Worm (Caenorhabditis elegans): ENCODE measurements around the gene rcd-1.

ce11 chrII:3785756-3786155, 32.1 kb downstream of the rcd-1 start:
- TF ChIP-seq hlh-1 (tag; optimal IDR thresholded peaks at IDR 0.05) (no peak), nhr-12 (tag; optimal IDR thresholded peaks at IDR 0.05) (no peak), ztf-11 (tag; optimal IDR thresholded peaks at IDR 0.05) (no peak), nhr-76 (tag; optimal IDR thresholded peaks at IDR 0.05) (no peak), unc-62 (GFP tag; optimal IDR thresholded peaks at IDR 0.05) (no peak), nhr-28 (tag; optimal IDR thresholded peaks at IDR 0.05) (no peak), lsy-2 (tag; optimal IDR thresholded peaks at IDR 0.05) (no peak), snpc-4 (tag; optimal IDR thresholded peaks at IDR 0.05) (no peak), blmp-1 (tag; optimal IDR thresholded peaks at IDR 0.05) (no peak), lin-13 (tag; optimal IDR thresholded peaks at IDR 0.05) (no peak), cnd-1 (tag; optimal IDR thresholded peaks at IDR 0.05) (no peak), pha-4 (tag; optimal IDR thresholded peaks at IDR 0.05) (no peak), elt-1 (tag; optimal IDR thresholded peaks at IDR 0.05; ENCODE audit: borderline replicate concordance, insufficient read depth) (no peak), bed-3 (GFP tag; optimal IDR thresholded peaks at IDR 0.05) (no peak)
